Worm (Caenorhabditis elegans) whole organism, young adult: ENCODE results near the gene ugt-35.

Experiments used
- ama-1 ChIP-seq, 3 experiments: fragments of 150-350 bp in 1 of 3; sonication (generic microtip) in 2 of 3; optimal IDR thresholded peaks; 2 replicates each; lab custom pipeline; 2014 to 2018; ENCODE audit warnings: missing biosample characterization in 2 of 3, missing genetic modification characterization in 2 of 3, missing genetic modification reagents in 2 of 3
- cebp-2 ChIP-seq: fragments of 200-800 bp; sonication (Bioruptor generic); IDR thresholded peaks from 2 replicates; pipeline ENCODE4 v1.3.6; 2022; ENCODE audit warnings: missing genetic modification characterization, missing compliant biosample characterization
- egl-44 ChIP-seq: fragments of 200-800 bp; sonication (Bioruptor generic); IDR thresholded peaks from 2 replicates; pipeline ENCODE4 v1.3.6; 2022; ENCODE audit warnings: missing genetic modification reagents, missing genetic modification characterization, missing compliant biosample characterization
- him-1 ChIP-seq: sonication (generic microtip); optimal IDR thresholded peaks from 2 replicates; lab custom pipeline; 2016; ENCODE audit warnings: missing genotype, missing genetic modification reagents, missing genetic modification characterization, missing compliant biosample characterization
- hlh-26 ChIP-seq: fragments of 200-800 bp; sonication (Bioruptor generic); conservative IDR thresholded peaks from 2 replicates; pipeline ENCODE4 v1.3.6; 2022; ENCODE audit warnings: missing genetic modification reagents, missing genetic modification characterization, missing compliant biosample characterization
- lin-54 ChIP-seq: fragments of 200-800 bp; sonication (Bioruptor generic); optimal IDR thresholded peaks from 2 replicates; lab custom pipeline; 2018; ENCODE audit warnings: mild to moderate bottlenecking, missing genetic modification characterization, missing compliant biosample characterization
- nhr-120 ChIP-seq: fragments of 200-800 bp; sonication (Bioruptor generic); IDR thresholded peaks from 2 replicates; pipeline ENCODE4 v1.3.6; 2022; ENCODE audit warnings: missing genetic modification characterization, missing compliant biosample characterization
- somi-1 ChIP-seq: fragments of 200-800 bp; sonication (Bioruptor generic); optimal IDR thresholded peaks from 2 replicates; lab custom pipeline; 2018; ENCODE audit warnings: mild to moderate bottlenecking, missing genetic modification characterization, missing compliant biosample characterization

DNA sequence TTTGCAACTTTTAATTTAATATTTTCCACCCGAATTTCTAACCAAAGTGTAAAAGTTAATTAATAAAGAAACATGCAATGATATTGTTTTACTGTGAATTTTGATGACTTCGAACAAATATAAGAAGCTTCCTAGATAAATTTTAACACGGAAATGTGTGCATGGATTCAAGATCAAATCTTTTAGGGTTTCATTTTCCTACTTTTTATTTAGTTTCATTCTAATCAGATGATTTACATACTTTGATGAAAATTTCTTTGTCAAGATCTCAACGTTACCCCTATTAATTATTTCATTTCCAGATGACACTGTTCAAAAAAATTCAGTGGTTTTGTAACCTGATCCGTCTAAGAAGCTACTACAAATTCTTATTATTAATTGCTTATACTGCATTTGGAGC lies 13.2 kb upstream of the ugt-35 start, which contains the start of gene twk-12:
- TF ChIP-seq him-1 (tag; lab: Kevin White, UChicago) (no peak), cebp-2 (GFP tag; lab: Robert Waterston, UW) (no peak), egl-44 (GFP tag; lab: Robert Waterston, UW) (no peak), somi-1 (GFP tag; lab: Kevin White, UChicago) (no peak), hlh-26 (no peak), ama-1 (optimal IDR thresholded peaks at IDR 0.05; lab: Kevin White, UChicago) (no peak), ama-1 (GFP tag; optimal IDR thresholded peaks at IDR 0.05; lab: Kevin White, UChicago) (no peak), nhr-120 (no peak), lin-54 (GFP tag; lab: Kevin White, UChicago) (no peak)
